Fruit fly (Drosophila melanogaster) whole organism, embryonic: ENCODE measurements around the gene swa.

ENCODE experiments used
- Bgb ChIP-seq: fragments of 200-800 bp; sonication (Bioruptor generic); IDR thresholded peaks from 2 replicates; pipeline ENCODE4 v1.3.6; 2022; ENCODE audit warnings: missing biosample characterization, missing genetic modification characterization; ENCODE audit not compliant: partially characterized antibody
- Blimp-1 ChIP-seq: fragments of 200-800 bp; sonication (Bioruptor generic); optimal IDR thresholded peaks from 3 replicates; lab custom pipeline; 2018; ENCODE audit warnings: missing biosample characterization, missing genetic modification characterization, mild to moderate bottlenecking, moderate library complexity, missing genetic modification reagents
- CG10321 ChIP-seq: fragments of 200-800 bp; sonication (Bioruptor generic); IDR thresholded peaks from 2 replicates; pipeline ENCODE4 v1.3.6; 2022; ENCODE audit warnings: missing biosample characterization, missing genetic modification characterization
- CG10431 ChIP-seq: fragments of 200-800 bp; sonication (Bioruptor generic); optimal IDR thresholded peaks from 3 replicates; lab custom pipeline; 2018; ENCODE audit warnings: missing biosample characterization, mild to moderate bottlenecking, missing genetic modification characterization
- CG10543 ChIP-seq: fragments of 200-800 bp; sonication (Bioruptor generic); optimal IDR thresholded peaks from 3 replicates; lab custom pipeline; 2017; ENCODE audit warnings: missing biosample characterization, mild to moderate bottlenecking, missing genetic modification characterization, moderate library complexity
- CG11456 ChIP-seq: fragments of 200-800 bp; sonication (Bioruptor generic); IDR thresholded peaks from 3 replicates; pipeline ENCODE4 v1.3.6; 2022; ENCODE audit warnings: missing biosample characterization, missing genetic modification characterization
- CG14014 ChIP-seq: fragments of 200-800 bp; sonication (Bioruptor generic); IDR thresholded peaks from 2 replicates; pipeline ENCODE4 v1.3.6; 2022; ENCODE audit warnings: missing biosample characterization, missing genetic modification characterization
- CG14441 ChIP-seq: fragments of 200-800 bp; sonication (Bioruptor generic); IDR thresholded peaks from 2 replicates; pipeline ENCODE4 v1.3.6; 2022; ENCODE audit warnings: missing biosample characterization, missing genetic modification characterization
- CG15696 ChIP-seq: fragments of 200-800 bp; sonication (Bioruptor generic); optimal IDR thresholded peaks from 2 replicates; lab custom pipeline; 2019; ENCODE audit warnings: missing biosample characterization, mild to moderate bottlenecking, missing genetic modification characterization, moderate library complexity
- CG17612 ChIP-seq: fragments of 200-800 bp; sonication (Bioruptor generic); IDR thresholded peaks from 2 replicates; pipeline ENCODE4 v1.3.6; 2022; ENCODE audit warnings: missing biosample characterization, missing genetic modification characterization
- CG17912 ChIP-seq: fragments of 200-800 bp; sonication (Bioruptor generic); optimal IDR thresholded peaks from 2 replicates; lab custom pipeline; 2018; ENCODE audit warnings: missing biosample characterization, mild to moderate bottlenecking, missing genetic modification characterization
- CG4404 ChIP-seq: fragments of 200-800 bp; sonication (Bioruptor generic); IDR thresholded peaks from 2 replicates; pipeline ENCODE4 v1.3.6; 2022; ENCODE audit warnings: missing biosample characterization, missing genetic modification characterization
- CG4617 ChIP-seq: fragments of 200-800 bp; sonication (Bioruptor generic); optimal IDR thresholded peaks from 3 replicates; lab custom pipeline; 2016; ENCODE audit warnings: missing biosample characterization, missing genetic modification characterization, borderline replicate concordance
- CG4707 ChIP-seq: fragments of 200-800 bp; sonication (Bioruptor generic); optimal IDR thresholded peaks from 2 replicates; lab custom pipeline; 2018; ENCODE audit warnings: missing biosample characterization, mild to moderate bottlenecking, missing genetic modification characterization, moderate library complexity
- CG7271 ChIP-seq: fragments of 200-800 bp; sonication (Bioruptor generic); optimal IDR thresholded peaks from 2 replicates; lab custom pipeline; 2018; ENCODE audit warnings: missing biosample characterization, mild to moderate bottlenecking, missing genetic modification characterization, moderate library complexity
- CG8765 ChIP-seq: fragments of 200-800 bp; sonication (Bioruptor generic); IDR thresholded peaks from 2 replicates; pipeline ENCODE4 v1.3.6; 2022; ENCODE audit warnings: missing biosample characterization, missing genetic modification characterization
- CG9609 ChIP-seq: fragments of 200-800 bp; sonication (Bioruptor generic); optimal IDR thresholded peaks from 3 replicates; lab custom pipeline; 2016; ENCODE audit warnings: missing biosample characterization, missing genetic modification characterization
- Dbx ChIP-seq: fragments of 200-800 bp; sonication (Bioruptor generic); IDR thresholded peaks from 3 replicates; pipeline ENCODE4 v1.3.6; 2022; ENCODE audit warnings: missing biosample characterization, missing genetic modification characterization
- Drgx ChIP-seq: fragments of 200-800 bp; sonication (Bioruptor generic); IDR thresholded peaks from 2 replicates; pipeline ENCODE4 v1.3.6; 2022; ENCODE audit warnings: missing biosample characterization, missing genetic modification characterization
- Eip74EF ChIP-seq, 2 experiments: fragments of 200-800 bp in 1 of 2; fragments of >200 bp in 1 of 2; sonication (Bioruptor generic) in 1 of 2; optimal IDR thresholded peaks; 2 replicates each; lab custom pipeline; 2017 to 2019; ENCODE audit warnings: missing biosample characterization in 2 of 2, missing genetic modification characterization in 2 of 2, mild to moderate bottlenecking in 1 of 2, moderate library complexity in 1 of 2
- HLH3B ChIP-seq: fragments of 200-800 bp; sonication (Bioruptor generic); IDR thresholded peaks from 2 replicates; pipeline ENCODE4 v1.3.6; 2022; ENCODE audit warnings: missing biosample characterization, missing genetic modification characterization
- HLHmδ ChIP-seq: fragments of 200-800 bp; sonication (Bioruptor generic); optimal IDR thresholded peaks from 2 replicates; lab custom pipeline; 2018; ENCODE audit warnings: missing biosample characterization, mild to moderate bottlenecking, missing genetic modification characterization, moderate library complexity
- NC2α ChIP-seq: fragments of 200-800 bp; sonication (Bioruptor generic); optimal IDR thresholded peaks from 2 replicates; lab custom pipeline; 2016; ENCODE audit warnings: missing biosample characterization, missing genetic modification characterization
- NK7.1 ChIP-seq: fragments of 200-800 bp; sonication (Bioruptor generic); optimal IDR thresholded peaks from 3 replicates; lab custom pipeline; 2016; ENCODE audit warnings: missing biosample characterization, missing genetic modification characterization
- Oli ChIP-seq: fragments of 200-800 bp; sonication (Bioruptor generic); optimal IDR thresholded peaks from 2 replicates; lab custom pipeline; 2018; ENCODE audit warnings: missing biosample characterization, mild to moderate bottlenecking, missing genetic modification characterization, moderate library complexity
- Rfx ChIP-seq: fragments of 200-800 bp; sonication (Bioruptor generic); IDR thresholded peaks from 2 replicates; pipeline ENCODE4 v1.3.6; 2022; ENCODE audit warnings: missing biosample characterization, missing genetic modification characterization
- Scr ChIP-seq: fragments of 200-800 bp; sonication (Bioruptor generic); IDR thresholded peaks from 2 replicates; pipeline ENCODE4 v1.3.6; 2022; ENCODE audit warnings: missing biosample characterization, missing genetic modification characterization; ENCODE audit not compliant: partially characterized antibody
- Spps ChIP-seq: fragments of 200-800 bp; sonication (Bioruptor generic); optimal IDR thresholded peaks from 2 replicates; lab custom pipeline; 2018; ENCODE audit warnings: missing biosample characterization, mild to moderate bottlenecking, missing genetic modification characterization
- Ssrp ChIP-seq: fragments of 200-800 bp; sonication (Bioruptor generic); optimal IDR thresholded peaks from 2 replicates; lab custom pipeline; 2018; ENCODE audit warnings: missing biosample characterization, mild to moderate bottlenecking, missing genetic modification characterization, moderate library complexity
- ase ChIP-seq: fragments of 200-800 bp; sonication (Bioruptor generic); IDR thresholded peaks from 3 replicates; pipeline ENCODE4 v1.3.6; 2022; ENCODE audit warnings: missing biosample characterization, missing genetic modification characterization
- bcd ChIP-seq: fragments of 200-800 bp; sonication (Bioruptor generic); optimal IDR thresholded peaks from 2 replicates; lab custom pipeline; 2017; ENCODE audit warnings: missing biosample characterization, mild to moderate bottlenecking, missing genetic modification characterization
- cas ChIP-seq: fragments of 200-800 bp; sonication (Bioruptor generic); IDR thresholded peaks from 2 replicates; pipeline ENCODE4 v1.3.6; 2022; ENCODE audit warnings: missing biosample characterization, missing genetic modification characterization
- dmrt99B ChIP-seq: fragments of 200-800 bp; sonication (Bioruptor generic); optimal IDR thresholded peaks from 2 replicates; lab custom pipeline; 2018; ENCODE audit warnings: missing biosample characterization, mild to moderate bottlenecking, missing genetic modification characterization, moderate library complexity
- eyg ChIP-seq: fragments of 200-800 bp; sonication (Bioruptor generic); optimal IDR thresholded peaks from 3 replicates; lab custom pipeline; 2016; ENCODE audit warnings: missing biosample characterization, missing genetic modification characterization
- fru ChIP-seq: fragments of >200 bp; optimal IDR thresholded peaks from 2 replicates; lab custom pipeline; 2017
- gcm ChIP-seq: fragments of 200-800 bp; sonication (Bioruptor generic); optimal IDR thresholded peaks from 2 replicates; lab custom pipeline; 2019; ENCODE audit warnings: missing biosample characterization, mild to moderate bottlenecking, missing genetic modification characterization, moderate library complexity
- gcm2 ChIP-seq: fragments of 200-800 bp; sonication (Bioruptor generic); optimal IDR thresholded peaks from 2 replicates; lab custom pipeline; 2016; ENCODE audit warnings: missing biosample characterization, missing genetic modification characterization
- gt ChIP-seq: fragments of 200-800 bp; sonication (Bioruptor generic); IDR thresholded peaks from 2 replicates; pipeline ENCODE4 v1.3.6; 2022; ENCODE audit warnings: missing biosample characterization, missing genetic modification characterization
- ind ChIP-seq: fragments of 200-800 bp; sonication (Bioruptor generic); optimal IDR thresholded peaks from 3 replicates; lab custom pipeline; 2016; ENCODE audit warnings: missing biosample characterization, missing genetic modification characterization
- lola ChIP-seq, 3 experiments: fragments of >200 bp in 2 of 3; fragments of 200-800 bp in 1 of 3; sonication (Bioruptor generic) in 1 of 3; optimal IDR thresholded peaks; 2 replicates each; lab custom pipeline; 2017 to 2019; ENCODE audit warnings: missing biosample characterization in 3 of 3, missing genetic modification characterization in 3 of 3, mild to moderate bottlenecking in 1 of 3, moderate library complexity in 1 of 3
- pho ChIP-seq: fragments of 200-800 bp; sonication (Bioruptor generic); optimal IDR thresholded peaks from 2 replicates; lab custom pipeline; 2016; ENCODE audit warnings: missing biosample characterization, missing genetic modification characterization
- prd ChIP-seq, 3 experiments: fragments of >200 bp in 2 of 3; fragments of 200-800 bp in 1 of 3; sonication (Bioruptor generic) in 1 of 3; optimal IDR thresholded peaks in 2 of 3; IDR thresholded peaks in 1 of 3; 2 replicates in 2 of 3; 3 replicates in 1 of 3; pipeline versions ENCODE4 v1.3.6 to Lab custom; 2017 to 2022; ENCODE audit warnings: missing biosample characterization in 1 of 3, missing genetic modification characterization in 1 of 3
- row ChIP-seq: fragments of 200-800 bp; sonication (Bioruptor generic); IDR thresholded peaks from 3 replicates; pipeline ENCODE4 v1.3.6; 2022; ENCODE audit warnings: missing biosample characterization, missing genetic modification characterization
- sisA ChIP-seq: fragments of 200-800 bp; sonication (Bioruptor generic); IDR thresholded peaks from 2 replicates; pipeline ENCODE4 v1.3.6; 2022; ENCODE audit warnings: missing biosample characterization, missing genetic modification characterization
- slou ChIP-seq: fragments of 200-800 bp; sonication (Bioruptor generic); optimal IDR thresholded peaks from 3 replicates; lab custom pipeline; 2016; ENCODE audit warnings: missing biosample characterization, missing genetic modification characterization
- tap ChIP-seq: fragments of 200-800 bp; optimal IDR thresholded peaks from 3 replicates; lab custom pipeline; 2019; ENCODE audit warnings: missing biosample characterization, mild to moderate bottlenecking, missing genetic modification characterization, moderate library complexity
- toy ChIP-seq: fragments of 200-800 bp; sonication (Bioruptor generic); IDR thresholded peaks from 2 replicates; pipeline ENCODE4 v1.3.6; 2022; ENCODE audit warnings: missing biosample characterization, missing genetic modification characterization
- ttk ChIP-seq: fragments of 200-800 bp; sonication (Bioruptor generic); IDR thresholded peaks from 2 replicates; pipeline ENCODE4 v2.1.2; 2022; ENCODE audit warnings: missing biosample characterization, missing genetic modification characterization
- wdn ChIP-seq: fragments of 200-800 bp; sonication (Bioruptor generic); IDR thresholded peaks from 2 replicates; pipeline ENCODE4 v1.3.6; 2022; ENCODE audit warnings: missing biosample characterization, missing genetic modification characterization

Gene swa

dm6 chrX:6343786-6344537, 21.5 kb downstream of the swa start (continued):
- peak; percentile 18 for TF ChIP-seq tap (tag; lab: Kevin White, UChicago)
- 0 out of 2 replicates have a peak, but pooled peaks have one; percentile 19 for TF ChIP-seq CG10321 (GFP tag; lab: Robert Waterston, UW)
- peak; percentile 42 for TF ChIP-seq dmrt99B (tag; lab: Kevin White, UChicago)
- TF ChIP-seq eyg (GFP tag; lab: Kevin White, UChicago), result no peak
- TF ChIP-seq Bgb (GFP tag; lab: Robert Waterston, UW), result peak; percentile 25; the same call in 1 of the 2 replicates
- TF ChIP-seq ind (GFP tag; lab: Kevin White, UChicago), result no peak
- TF ChIP-seq row (GFP tag; lab: Robert Waterston, UW), result peak; percentile 56
- TF ChIP-seq Blimp-1 (GFP tag; lab: Kevin White, UChicago), result peak; percentile 43
- TF ChIP-seq toy, result no peak
- no peak for TF ChIP-seq lola (GFP tag; optimal IDR thresholded peaks at IDR 0.05; lab: Kevin White, UChicago)
- TF ChIP-seq CG14441, result peak; percentile 63; the same call in 1 of the 2 replicates
- TF ChIP-seq ase, result peak; percentile 79; the same call in 2 of the 3 replicates
- TF ChIP-seq Scr, result no peak
- TF ChIP-seq gt (GFP tag; lab: Robert Waterston, UW), result no peak
- peak; percentile 10 for TF ChIP-seq Oli
- no peak for TF ChIP-seq CG11456 (GFP tag; lab: Robert Waterston, UW)
- TF ChIP-seq CG15696, result no peak
- no peak for TF ChIP-seq cas
- TF ChIP-seq NK7.1 (GFP tag; lab: Kevin White, UChicago), result no peak
- TF ChIP-seq CG9609 (GFP tag; lab: Kevin White, UChicago), result no peak
- peak; percentile 65; the same call in 1 of the 2 replicates for TF ChIP-seq ttk (GFP tag; lab: Robert Waterston, UW)
- TF ChIP-seq CG17612 (GFP tag; lab: Robert Waterston, UW), result no peak
- no peak for TF ChIP-seq gcm2 (GFP tag; lab: Kevin White, UChicago)
- no peak for TF ChIP-seq CG4404 (GFP tag; lab: Robert Waterston, UW)
- TF ChIP-seq NC2α (GFP tag; lab: Kevin White, UChicago), result peak; percentile 26
- TF ChIP-seq CG8765 (GFP tag; lab: Robert Waterston, UW), result no peak
- TF ChIP-seq HLH3B (GFP tag; lab: Robert Waterston, UW), result peak; percentile 66
- no peak for TF ChIP-seq prd (optimal IDR thresholded peaks at IDR 0.05; lab: Kevin White, UChicago)
- TF ChIP-seq prd (GFP tag; IDR thresholded peaks at IDR 0.05; lab: Robert Waterston, UW), result peak; percentile 70; the same call in 2 of the 3 replicates
- TF ChIP-seq CG14014 (GFP tag; lab: Robert Waterston, UW), result no peak
- no peak for TF ChIP-seq wdn
- no peak for TF ChIP-seq Rfx (GFP tag; lab: Robert Waterston, UW)
- TF ChIP-seq Ssrp, result peak; percentile 9
- TF ChIP-seq CG4617, result no peak
- TF ChIP-seq gcm (GFP tag; lab: Kevin White, UChicago), result no peak
- no peak for TF ChIP-seq HLHmδ (GFP tag; lab: Kevin White, UChicago)
- TF ChIP-seq slou, result no peak
- peak in 1 of 2 experiments; percentile 13 for TF ChIP-seq Eip74EF (GFP tag; optimal IDR thresholded peaks at IDR 0.05; lab: Kevin White, UChicago)
- no peak for TF ChIP-seq CG17912 (GFP tag; lab: Kevin White, UChicago)
- no peak for TF ChIP-seq CG10431 (GFP tag; lab: Kevin White, UChicago)
- TF ChIP-seq sisA, result peak; percentile 57
- TF ChIP-seq Drgx (GFP tag; lab: Robert Waterston, UW), result peak; percentile 96
- no peak for TF ChIP-seq pho (GFP tag; lab: Kevin White, UChicago)
- no peak for TF ChIP-seq CG10543 (GFP tag; lab: Kevin White, UChicago)
- TF ChIP-seq CG7271 (tag; lab: Kevin White, UChicago), result no peak
- no peak for TF ChIP-seq Dbx (GFP tag; lab: Robert Waterston, UW)
- no peak for TF ChIP-seq Spps (tag; lab: Kevin White, UChicago)
- no peak for TF ChIP-seq fru (lab: Kevin White, UChicago)
- no peak for TF ChIP-seq CG4707 (GFP tag; lab: Kevin White, UChicago)
- no peak for TF ChIP-seq bcd (GFP tag; lab: Kevin White, UChicago)
